Fruit fly (Drosophila melanogaster): ENCODE data around the gene CG42779.

The CG42779 gene

DNA sequence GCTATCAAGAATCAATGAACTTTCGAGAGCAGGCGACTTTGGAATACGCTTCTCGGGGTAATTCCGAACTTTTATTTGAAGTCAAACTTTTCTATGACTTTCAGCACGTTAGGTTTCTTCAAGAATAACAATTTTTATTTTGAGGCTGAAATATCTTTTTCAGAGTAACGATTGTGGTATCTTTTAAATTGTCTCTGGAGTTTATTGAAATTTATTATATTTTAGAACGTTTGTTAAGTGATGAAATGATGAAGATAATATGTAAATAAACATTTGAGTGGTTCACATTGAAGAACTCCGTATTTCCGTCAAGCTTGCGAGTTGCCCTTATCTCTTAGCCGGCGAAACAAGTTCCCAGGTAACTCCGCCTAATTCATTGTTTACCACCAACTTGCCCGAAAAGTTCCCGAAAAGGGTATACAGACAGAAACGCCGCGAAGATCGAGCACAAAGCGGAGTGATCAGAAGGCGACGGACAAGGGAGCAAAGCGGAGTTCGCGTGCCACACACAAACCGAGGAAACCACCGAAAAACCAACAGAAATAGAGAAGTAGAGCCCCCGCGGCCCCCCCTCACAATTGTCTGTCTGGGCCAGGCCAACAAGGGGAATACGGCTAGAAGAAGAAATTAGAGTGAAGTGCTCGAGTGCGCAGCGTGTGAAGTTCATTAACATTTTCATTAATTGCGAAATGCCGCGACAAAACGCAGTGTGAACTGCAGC is 3.6 kb upstream of the CG42779 start (continued):
- TF ChIP-seq D19B (GFP tag; optimal IDR thresholded peaks at IDR 0.05) (no peak), CG33557 (GFP tag; optimal IDR thresholded peaks at IDR 0.05) (no peak), cas (GFP tag; IDR thresholded peaks at IDR 0.05) (no peak), CG6683 (GFP tag; optimal IDR thresholded peaks at IDR 0.05) (no peak), lmd (GFP tag; IDR thresholded peaks at IDR 0.05) (no peak), ro (GFP tag; IDR thresholded peaks at IDR 0.05) (no peak), Elba2 (GFP tag; optimal IDR thresholded peaks at IDR 0.05) (no peak), Drgx (GFP tag; IDR thresholded peaks at IDR 0.05) (no peak), rib (GFP tag; IDR thresholded peaks at IDR 0.05) (peak; percentile 20; the same call in 1 of the 2 replicates), CG2712 (tag; optimal IDR thresholded peaks at IDR 0.05) (peak; percentile 68), Mes4 (GFP tag; optimal IDR thresholded peaks at IDR 0.05) (no peak), hth (optimal IDR thresholded peaks at IDR 0.05) (no peak), Hr39 (optimal IDR thresholded peaks at IDR 0.05) (no peak), CG13123 (GFP tag; optimal IDR thresholded peaks at IDR 0.05) (no peak), HmgZ (tag; optimal IDR thresholded peaks at IDR 0.05) (no peak), nom (GFP tag; optimal IDR thresholded peaks at IDR 0.05) (peak; percentile 25), CG12769 (tag; optimal IDR thresholded peaks at IDR 0.05) (peak; percentile 7), bsh (GFP tag; optimal IDR thresholded peaks at IDR 0.05) (peak in 1 of 2 experiments; percentile 55), h (optimal IDR thresholded peaks at IDR 0.05) (no peak), row (GFP tag; IDR thresholded peaks at IDR 0.05) (peak; percentile 53; the same call in 2 of the 3 replicates), CG15269 (tag; optimal IDR thresholded peaks at IDR 0.05) (no peak), MTF-1 (GFP tag; optimal IDR thresholded peaks at IDR 0.05; ENCODE audit: borderline replicate concordance) (no peak), pan (optimal IDR thresholded peaks at IDR 0.05) (no peak), pan (GFP tag; optimal IDR thresholded peaks at IDR 0.05 in 1 of 2, IDR thresholded peaks at IDR 0.05 in 1 of 2) (no peak), tin (GFP tag; optimal IDR thresholded peaks at IDR 0.05) (no peak), CG12659 (GFP tag; optimal IDR thresholded peaks at IDR 0.05) (no peak), lilli (GFP tag; optimal IDR thresholded peaks at IDR 0.05) (no peak), Myb (GFP tag; optimal IDR thresholded peaks at IDR 0.05) (no peak), usp (GFP tag; optimal IDR thresholded peaks at IDR 0.05) (no peak), CG15514 (GFP tag; optimal IDR thresholded peaks at IDR 0.05) (no peak), her (GFP tag; optimal IDR thresholded peaks at IDR 0.05) (no peak), dmrt11E (tag; optimal IDR thresholded peaks at IDR 0.05) (peak; percentile 62), sima (GFP tag; optimal IDR thresholded peaks at IDR 0.05) (no peak), CG8359 (GFP tag; optimal IDR thresholded peaks at IDR 0.05; ENCODE audit: borderline replicate concordance) (peak; percentile 11), CG3726 (GFP tag; IDR thresholded peaks at IDR 0.05) (0 out of 3 replicates have a peak, but pooled peaks have one; percentile 5), CG17912 (GFP tag; optimal IDR thresholded peaks at IDR 0.05) (no peak), CG10979 (tag; optimal IDR thresholded peaks at IDR 0.05) (peak; percentile 62), unc-4 (GFP tag; IDR thresholded peaks at IDR 0.05; ENCODE audit: partially characterized antibody) (no peak), CG1792 (GFP tag; optimal IDR thresholded peaks at IDR 0.05) (no peak), slou (GFP tag; optimal IDR thresholded peaks at IDR 0.05) (no peak), CG17802 (tag; optimal IDR thresholded peaks at IDR 0.05) (no peak), gfzf (GFP tag; optimal IDR thresholded peaks at IDR 0.05) (no peak), CG2875 (GFP tag; optimal IDR thresholded peaks at IDR 0.05) (no peak), CG8944 (GFP tag; optimal IDR thresholded peaks at IDR 0.05) (no peak), CG4360 (GFP tag; IDR thresholded peaks at IDR 0.05) (no peak), CG8089 (GFP tag; optimal IDR thresholded peaks at IDR 0.05) (no peak), B-H1 (GFP tag; IDR thresholded peaks at IDR 0.05) (no peak), ssp (GFP tag; IDR thresholded peaks at IDR 0.05) (no peak), Dbx (GFP tag; IDR thresholded peaks at IDR 0.05) (no peak), CG18619 (GFP tag; optimal IDR thresholded peaks at IDR 0.05) (no peak), Med (GFP tag) (peak; percentile 74)

All from whole organism, embryonic.